Fruit fly (Drosophila melanogaster): Measurements from ENCODE around the gene up.

- TF ChIP-seq bab1 (GFP tag; optimal IDR thresholded peaks at IDR 0.05) (peak; percentile 81), CG7101 (tag; optimal IDR thresholded peaks at IDR 0.05) (peak; percentile 85), tj (GFP tag; optimal IDR thresholded peaks at IDR 0.05) (peak; percentile 42), CG12768 (GFP tag; optimal IDR thresholded peaks at IDR 0.05) (no peak), cnc (optimal IDR thresholded peaks at IDR 0.05) (no peak), cic (GFP tag; optimal IDR thresholded peaks at IDR 0.05) (no peak), ovo (GFP tag; optimal IDR thresholded peaks at IDR 0.05) (no peak), CG14711 (tag; optimal IDR thresholded peaks at IDR 0.05) (peak; percentile 66), CG7045 (GFP tag; optimal IDR thresholded peaks at IDR 0.05) (peak; percentile 42), Clk (GFP tag; optimal IDR thresholded peaks at IDR 0.05) (no peak), CG33017 (tag; optimal IDR thresholded peaks at IDR 0.05) (peak; percentile 63), toe (GFP tag; optimal IDR thresholded peaks at IDR 0.05) (peak; percentile 16), kay (GFP tag; ENCODE audit: borderline replicate concordance) (peak; percentile 28)
Observed at dm6 chrX:13641115-13641890, 38.9 kb upstream of the up start.

All from whole organism, adult.